Worm (Caenorhabditis elegans): ENCODE results near the gene F49F1.17.
"Not testable (repeated sequence)": the region's sequence is repeated elsewhere in the genome, so short reads cannot be mapped to it uniquely, and the experiment has no call there.

F49F1.17 gene

DNA sequence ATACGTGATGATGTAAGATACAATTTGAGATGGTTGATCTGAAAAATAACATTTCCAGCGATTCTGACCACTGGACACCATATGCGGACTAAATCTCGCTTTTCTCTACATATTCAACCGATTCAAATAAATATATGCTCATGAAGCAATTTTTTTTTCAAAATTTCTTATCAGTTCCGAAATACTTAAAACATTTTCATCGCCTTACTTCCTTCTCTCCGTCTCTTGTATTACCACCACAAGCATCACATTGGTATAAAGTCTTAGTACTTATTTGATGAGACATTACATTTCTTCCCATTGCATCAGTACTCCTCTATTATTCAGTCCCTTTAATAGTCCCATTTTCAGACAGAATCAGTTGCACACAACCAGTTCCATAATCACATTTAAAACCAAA, 19.0 kb upstream of the F49F1.17 start, which contains the start of gene K08D10.14:
TSS of gene K08D10.14 (plus strand) at position 301 of the 400 bp plus-strand sequence.
- TF ChIP-seq nhr-25 (tag; optimal IDR thresholded peaks at IDR 0.05) (no peak), ZK546.5 (tag; optimal IDR thresholded peaks at IDR 0.05) (no peak), elt-2 (tag; optimal IDR thresholded peaks at IDR 0.05) (peak; percentile 51)

DNA sequence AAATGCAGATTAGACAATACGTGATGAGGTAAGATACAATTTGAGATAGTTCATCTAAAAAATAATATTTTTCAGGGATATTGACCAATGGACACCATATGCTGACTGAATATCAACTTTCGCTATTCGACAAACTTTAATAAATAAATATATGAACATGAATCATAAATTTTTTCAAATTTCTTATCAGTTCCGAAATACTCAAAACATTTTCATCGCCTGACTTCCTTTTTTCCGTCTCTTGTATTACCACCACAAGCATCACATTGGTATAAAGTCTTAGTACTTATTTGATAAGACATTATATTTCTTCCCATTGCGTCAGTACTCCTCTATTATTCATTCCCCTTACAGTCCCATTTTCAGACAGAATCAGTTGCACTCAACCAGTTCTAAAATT, 16.5 kb upstream of the F49F1.17 start, which contains the start of the genes K08D10.10 and R07C12.1:
TSS of gene K08D10.10 (plus strand) at position 93 of the 400 bp plus-strand sequence.
TSS of gene R07C12.1 (plus strand) at position 314 of the 400 bp plus-strand sequence.
- no peak for TF ChIP-seq nhr-77 (tag; optimal IDR thresholded peaks at IDR 0.05)
- TF ChIP-seq elt-2 (tag; optimal IDR thresholded peaks at IDR 0.05), result peak; percentile 74
- peak; percentile 10 for TF ChIP-seq jun-1 (tag; optimal IDR thresholded peaks at IDR 0.05)

DNA sequence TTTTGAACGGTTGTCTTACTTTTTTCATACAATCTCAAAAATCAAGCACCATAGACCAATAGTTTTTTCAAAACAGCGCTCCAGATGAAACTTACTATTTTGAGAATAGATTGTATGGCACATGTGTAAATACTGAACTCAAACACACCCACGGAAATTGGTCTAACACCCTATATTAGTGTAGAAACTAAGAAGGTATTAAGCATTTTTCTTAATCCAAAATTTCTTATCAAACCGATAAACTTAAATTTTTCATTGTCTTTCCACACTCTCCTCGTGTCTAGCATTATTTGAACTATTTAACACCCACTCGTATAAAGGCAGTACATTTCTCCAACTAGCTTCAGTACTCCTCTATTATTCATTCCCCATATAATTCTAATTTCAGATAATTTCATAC, 14.5 kb upstream of the F49F1.17 start:
- TF ChIP-seq ama-1 (optimal IDR thresholded peaks at IDR 0.05), result no peak
- TF ChIP-seq elt-2 (tag; optimal IDR thresholded peaks at IDR 0.05), result peak; percentile 51

DNA sequence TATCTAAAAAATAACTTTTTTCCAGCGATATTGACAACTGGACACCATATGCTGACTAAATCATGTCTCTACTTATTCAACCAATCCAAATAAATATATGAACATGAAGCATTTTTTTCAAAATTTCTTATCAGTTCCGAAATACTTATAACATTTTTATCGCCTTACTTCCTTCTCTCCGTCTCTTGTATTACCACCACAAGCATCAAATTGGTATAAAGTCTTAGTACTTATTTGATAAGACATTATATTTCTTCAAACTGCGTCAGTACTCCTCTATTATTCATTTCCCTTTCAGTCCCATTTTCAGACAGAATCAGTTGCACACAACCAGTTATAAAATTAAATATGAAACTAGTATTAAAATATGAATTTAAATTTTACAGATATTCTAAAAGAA, 12.2 kb upstream of the F49F1.17 start:
- TF ChIP-seq skn-1 (tag; optimal IDR thresholded peaks at IDR 0.05) (no peak), pha-4 (tag; optimal IDR thresholded peaks at IDR 0.05) (peak; percentile 42), mml-1 (tag; optimal IDR thresholded peaks at IDR 0.05) (no peak), zag-1 (tag; optimal IDR thresholded peaks at IDR 0.05) (no peak), elt-2 (tag; optimal IDR thresholded peaks at IDR 0.05) (peak; percentile 93), unc-62 (GFP tag; optimal IDR thresholded peaks at IDR 0.05) (no peak), nhr-67 (tag; optimal IDR thresholded peaks at IDR 0.05) (no peak), ama-1 (optimal IDR thresholded peaks at IDR 0.05) (no peak), nhr-76 (tag; optimal IDR thresholded peaks at IDR 0.05) (no peak), fkh-10 (GFP tag; optimal IDR thresholded peaks at IDR 0.05) (no peak), jun-1 (tag; optimal IDR thresholded peaks at IDR 0.05) (peak; percentile 53), nhr-12 (tag; optimal IDR thresholded peaks at IDR 0.05) (no peak), pqm-1 (tag; optimal IDR thresholded peaks at IDR 0.05) (peak; percentile 83), nhr-237 (tag; optimal IDR thresholded peaks at IDR 0.05) (no peak)

DNA sequence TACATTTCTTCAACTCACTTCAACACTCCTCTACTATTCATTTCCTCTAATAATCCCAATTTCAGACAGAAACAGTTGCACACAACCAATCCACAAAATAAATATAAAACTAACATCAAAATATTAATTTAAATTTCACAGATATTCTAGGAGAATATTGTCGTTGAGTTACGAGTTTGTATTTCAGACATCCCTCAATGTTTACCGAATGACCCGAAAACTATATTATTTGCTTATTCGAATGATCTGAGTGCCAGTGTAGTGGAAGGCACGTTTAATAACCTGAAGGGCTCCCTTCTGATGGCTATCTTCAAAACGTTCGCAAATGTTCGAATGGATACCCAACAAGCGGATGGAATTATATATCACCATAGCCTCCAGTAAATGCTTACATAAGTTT, 9.1 kb upstream of the F49F1.17 start, which contains the start of gene R07C12.3:
TSS of gene R07C12.3 (plus strand) at position 301 of the 400 bp plus-strand sequence.
- no peak for TF ChIP-seq jun-1 (tag; optimal IDR thresholded peaks at IDR 0.05)
- no peak for TF ChIP-seq egl-5 (tag; optimal IDR thresholded peaks at IDR 0.05)
- no peak for TF ChIP-seq lsy-12 (tag; optimal IDR thresholded peaks at IDR 0.05)
- TF ChIP-seq R02D3.7 (tag; optimal IDR thresholded peaks at IDR 0.05), result no peak
- no peak for TF ChIP-seq fkh-2 (tag; optimal IDR thresholded peaks at IDR 0.05)
- TF ChIP-seq nhr-76 (tag; optimal IDR thresholded peaks at IDR 0.05), result no peak
- TF ChIP-seq nhr-12 (tag; optimal IDR thresholded peaks at IDR 0.05), result no peak
- no peak for TF ChIP-seq ceh-82 (tag; optimal IDR thresholded peaks at IDR 0.05)
- TF ChIP-seq aly-2 (tag; optimal IDR thresholded peaks at IDR 0.05), result no peak
- no peak for TF ChIP-seq nhr-43 (tag; optimal IDR thresholded peaks at IDR 0.05; ENCODE audit: poor library complexity, severe bottlenecking)
- no peak for TF ChIP-seq nhr-28 (tag; optimal IDR thresholded peaks at IDR 0.05)

DNA sequence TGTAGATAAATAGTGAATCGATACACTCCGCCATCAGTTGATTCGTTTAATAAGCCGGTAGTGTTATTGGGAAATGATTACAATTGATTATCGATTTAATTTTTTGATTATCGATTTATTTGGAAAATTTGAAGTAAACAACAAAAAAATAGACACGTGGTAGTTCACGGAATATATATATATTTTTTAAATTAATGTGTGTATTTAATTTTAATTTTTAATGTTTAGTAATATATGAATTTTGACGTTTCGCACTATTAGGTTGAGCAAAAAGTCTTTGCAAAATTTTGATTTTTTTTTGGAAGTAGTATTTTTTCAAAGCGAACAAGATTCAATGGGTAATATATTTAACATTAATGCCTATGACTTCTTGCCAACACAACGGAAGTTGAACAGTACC, 7.3 kb upstream of the F49F1.17 start, which contains the start of gene F49F1.12:
TSS of gene F49F1.12 (minus strand) at position 101 of the 400 bp plus-strand sequence.
- not testable (repeated sequence) for TF ChIP-seq pha-4, jun-1, ceh-28 (tag; optimal IDR thresholded peaks at IDR 0.05)

DNA sequence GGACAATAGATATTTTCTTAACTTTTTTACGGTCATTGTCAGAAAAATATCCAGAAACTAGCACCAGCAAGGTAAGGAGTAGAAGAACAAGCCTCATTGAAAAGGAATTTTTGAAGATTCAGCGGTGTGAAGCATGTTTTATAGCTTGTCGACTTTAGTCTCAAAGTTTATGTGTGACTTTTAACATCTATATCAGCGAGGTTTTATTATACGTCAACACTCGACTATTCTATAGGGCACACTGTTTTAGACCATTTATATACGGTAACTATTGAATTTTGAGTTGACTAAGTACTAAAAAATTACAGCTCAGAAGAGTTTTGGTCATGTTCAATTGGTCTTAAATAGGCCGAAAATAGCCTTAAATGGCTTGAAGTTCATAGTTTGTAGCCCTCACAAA, 5.7 kb upstream of the F49F1.17 start, which contains the start of gene F49F1.11:
TSS of gene F49F1.11 (minus strand) at position 101 of the 400 bp plus-strand sequence.
- TF ChIP-seq nhr-67 (tag; optimal IDR thresholded peaks at IDR 0.05), result no peak
- no peak for TF ChIP-seq nhr-28 (tag; optimal IDR thresholded peaks at IDR 0.05)
- no peak for TF ChIP-seq nhr-77 (tag; optimal IDR thresholded peaks at IDR 0.05)
- no peak for TF ChIP-seq snpc-4 (tag; optimal IDR thresholded peaks at IDR 0.05)
- no peak for TF ChIP-seq hmg-11 (tag; optimal IDR thresholded peaks at IDR 0.05)
- no peak for TF ChIP-seq nhr-76 (tag; optimal IDR thresholded peaks at IDR 0.05)
- no peak for TF ChIP-seq pqm-1 (tag; optimal IDR thresholded peaks at IDR 0.05)
- TF ChIP-seq tbx-2 (tag; optimal IDR thresholded peaks at IDR 0.05), result no peak
